Fruit fly (Drosophila melanogaster) whole organism, prepupa: Measurements from ENCODE around the gene CG10357.

Source experiments
- Blimp-1 ChIP-seq: fragments of 200-800 bp; sonication (Bioruptor generic); optimal IDR thresholded peaks from 3 replicates; lab custom pipeline; 2017; ENCODE audit warnings: missing biosample characterization, missing genetic modification characterization, mild to moderate bottlenecking, moderate library complexity, missing genetic modification reagents
- CG10669 ChIP-seq: fragments of 200-800 bp; sonication (Bioruptor generic); optimal IDR thresholded peaks from 3 replicates; lab custom pipeline; 2018; ENCODE audit warnings: missing biosample characterization, mild to moderate bottlenecking, missing genetic modification characterization, moderate library complexity
- CG11294 ChIP-seq: fragments of 200-800 bp; sonication (Bioruptor generic); IDR thresholded peaks from 2 replicates; pipeline ENCODE4 v1.3.6; 2022; ENCODE audit warnings: missing biosample characterization, missing genetic modification characterization
- CG11762 ChIP-seq: fragments of 200-800 bp; sonication (Bioruptor generic); optimal IDR thresholded peaks from 3 replicates; lab custom pipeline; 2016; ENCODE audit warnings: missing biosample characterization, missing genetic modification characterization; ENCODE audit not compliant: insufficient read depth
- CG11902 ChIP-seq: fragments of 200-800 bp; sonication (Bioruptor generic); optimal IDR thresholded peaks from 3 replicates; lab custom pipeline; 2016; ENCODE audit warnings: missing biosample characterization, missing genetic modification characterization
- CG15336 ChIP-seq: fragments of 200-800 bp; sonication (Bioruptor generic); IDR thresholded peaks from 2 replicates; pipeline ENCODE4 v1.3.6; 2022; ENCODE audit warnings: missing biosample characterization, missing genetic modification characterization
- CG3032 ChIP-seq: fragments of 200-800 bp; optimal IDR thresholded peaks from 2 replicates; lab custom pipeline; 2019; ENCODE audit warnings: missing biosample characterization, mild to moderate bottlenecking, missing genetic modification characterization, moderate library complexity
- CG31627 ChIP-seq: fragments of 200-800 bp; sonication (Bioruptor generic); optimal IDR thresholded peaks from 3 replicates; lab custom pipeline; 2016; ENCODE audit warnings: missing biosample characterization, missing genetic modification characterization
- CG32006 ChIP-seq: fragments of 200-800 bp; sonication (Bioruptor generic); optimal IDR thresholded peaks from 3 replicates; lab custom pipeline; 2017; ENCODE audit warnings: missing biosample characterization, mild to moderate bottlenecking, missing genetic modification characterization
- CG4318 ChIP-seq: fragments of 200-800 bp; sonication (Bioruptor generic); optimal IDR thresholded peaks from 3 replicates; lab custom pipeline; 2017; ENCODE audit warnings: missing biosample characterization, mild to moderate bottlenecking, missing genetic modification characterization
- CG6792 ChIP-seq: fragments of 200-800 bp; sonication (Bioruptor generic); optimal IDR thresholded peaks from 3 replicates; lab custom pipeline; 2016; ENCODE audit warnings: missing biosample characterization, missing genetic modification characterization
- CG6808 ChIP-seq: fragments of 200-800 bp; sonication (Bioruptor generic); optimal IDR thresholded peaks from 3 replicates; lab custom pipeline; 2017; ENCODE audit warnings: missing biosample characterization, missing genetic modification characterization, mild to moderate bottlenecking, moderate library complexity, missing genetic modification reagents
- CG7368 ChIP-seq: fragments of 200-800 bp; sonication (Bioruptor generic); optimal IDR thresholded peaks from 3 replicates; lab custom pipeline; 2016; ENCODE audit warnings: missing biosample characterization, missing genetic modification characterization
- CG8119 ChIP-seq: fragments of 200-800 bp; sonication (Bioruptor generic); IDR thresholded peaks from 3 replicates; pipeline ENCODE4 v1.3.6; 2022; ENCODE audit warnings: missing biosample characterization, missing genetic modification characterization
- CG8319 ChIP-seq: fragments of 200-800 bp; sonication (Bioruptor generic); optimal IDR thresholded peaks from 3 replicates; lab custom pipeline; 2016; ENCODE audit warnings: missing biosample characterization, missing genetic modification characterization
- CG9139 ChIP-seq: fragments of 200-800 bp; sonication (Bioruptor generic); optimal IDR thresholded peaks from 3 replicates; lab custom pipeline; 2017; ENCODE audit warnings: missing biosample characterization, mild to moderate bottlenecking, missing genetic modification characterization
- Eip78C ChIP-seq: fragments of 200-800 bp; sonication (Bioruptor generic); peaks from one replicate; lab custom pipeline; 2016; ENCODE audit warnings: missing biosample characterization, missing genetic modification characterization
- Ets21C ChIP-seq: fragments of 200-800 bp; sonication (Bioruptor generic); optimal IDR thresholded peaks from 3 replicates; lab custom pipeline; 2016; ENCODE audit warnings: missing biosample characterization, missing genetic modification characterization
- Hr39 ChIP-seq: fragments of 200-800 bp; sonication (Bioruptor generic); optimal IDR thresholded peaks from 2 replicates; lab custom pipeline; 2016; ENCODE audit warnings: missing biosample characterization, missing genetic modification characterization
- Met ChIP-seq: fragments of 200-800 bp; sonication (Bioruptor generic); optimal IDR thresholded peaks from 3 replicates; lab custom pipeline; 2016; ENCODE audit warnings: missing biosample characterization, missing genetic modification characterization
- OdsH ChIP-seq: fragments of 200-800 bp; sonication (Bioruptor generic); optimal IDR thresholded peaks from 3 replicates; lab custom pipeline; 2016; ENCODE audit warnings: missing biosample characterization, missing genetic modification characterization
- Smox ChIP-seq: fragments of 200-800 bp; sonication (Bioruptor generic); optimal IDR thresholded peaks from 3 replicates; lab custom pipeline; 2016; ENCODE audit warnings: missing biosample characterization, missing genetic modification characterization
- cyc ChIP-seq: fragments of 200-800 bp; sonication (Bioruptor generic); optimal IDR thresholded peaks from 3 replicates; lab custom pipeline; 2016; ENCODE audit warnings: missing biosample characterization, missing genetic modification characterization
- dsx ChIP-seq: fragments of 200-800 bp; optimal IDR thresholded peaks from 3 replicates; lab custom pipeline; 2019; ENCODE audit warnings: missing biosample characterization, mild to moderate bottlenecking, missing genetic modification characterization, moderate library complexity; ENCODE audit not compliant: poor library complexity, severe bottlenecking
- esn ChIP-seq: fragments of 200-800 bp; sonication (Bioruptor generic); optimal IDR thresholded peaks from 2 replicates; lab custom pipeline; 2016; ENCODE audit warnings: missing biosample characterization, mild to moderate bottlenecking, missing genetic modification characterization, moderate library complexity
- fkh ChIP-seq: fragments of 200-800 bp; sonication (Bioruptor generic); optimal IDR thresholded peaks from 3 replicates; lab custom pipeline; 2017; ENCODE audit warnings: missing biosample characterization, mild to moderate bottlenecking, missing genetic modification characterization, moderate library complexity
- lz ChIP-seq: fragments of 200-800 bp; sonication (Bioruptor generic); optimal IDR thresholded peaks from 3 replicates; lab custom pipeline; 2016; ENCODE audit warnings: missing biosample characterization, missing genetic modification characterization
- net ChIP-seq: fragments of 200-800 bp; sonication (Bioruptor generic); optimal IDR thresholded peaks from 3 replicates; lab custom pipeline; 2016; ENCODE audit warnings: missing biosample characterization, missing genetic modification characterization
- pdm3 ChIP-seq: fragments of 200-800 bp; sonication (Bioruptor generic); optimal IDR thresholded peaks from 3 replicates; lab custom pipeline; 2016; ENCODE audit warnings: missing biosample characterization, missing genetic modification characterization
- salr ChIP-seq, 2 experiments: fragments of 200-800 bp; sonication (Bioruptor generic); optimal IDR thresholded peaks; 3 replicates each; lab custom pipeline; 2016 to 2018; ENCODE audit warnings: missing biosample characterization in 2 of 2, missing genetic modification characterization in 2 of 2, mild to moderate bottlenecking in 1 of 2
- spab ChIP-seq: fragments of 200-800 bp; sonication (Bioruptor generic); optimal IDR thresholded peaks from 2 replicates; lab custom pipeline; 2017; ENCODE audit warnings: missing biosample characterization, mild to moderate bottlenecking, missing genetic modification characterization, missing genetic modification reagents
- ss ChIP-seq, 2 experiments: fragments of 200-800 bp; sonication (Bioruptor generic); optimal IDR thresholded peaks; 2 replicates in 1 of 2; 3 replicates in 1 of 2; lab custom pipeline; 2017 to 2018; ENCODE audit warnings: mild to moderate bottlenecking in 2 of 2, missing biosample characterization in 2 of 2, missing genetic modification characterization in 2 of 2, moderate library complexity in 1 of 2
- svp ChIP-seq: fragments of 200-800 bp; sonication (Bioruptor generic); peaks from one replicate; lab custom pipeline; 2016; ENCODE audit warnings: missing biosample characterization, missing genetic modification characterization
- topi ChIP-seq: fragments of 200-800 bp; sonication (Bioruptor generic); optimal IDR thresholded peaks from 3 replicates; lab custom pipeline; 2016; ENCODE audit warnings: missing biosample characterization, missing genetic modification characterization

The CG10357 gene

DNA sequence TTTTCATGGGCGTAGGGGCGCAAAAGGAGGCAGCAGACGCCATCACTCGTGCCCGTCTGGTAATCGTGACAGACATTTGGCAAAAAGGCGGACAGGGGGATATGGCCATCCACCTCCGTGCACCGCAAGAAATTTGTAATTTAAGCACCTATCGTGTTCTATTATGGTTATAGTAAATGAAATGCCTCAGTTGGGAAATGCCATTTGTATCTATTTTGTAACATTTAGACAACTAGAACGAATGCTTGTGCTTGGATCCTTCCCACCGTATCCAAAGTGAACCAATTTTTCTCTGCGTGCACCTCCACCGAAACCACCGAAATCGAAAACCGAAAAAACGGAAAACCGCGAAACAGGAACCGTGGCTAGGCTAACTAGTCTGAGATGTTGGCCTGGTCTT, 41.7 kb downstream of the CG10357 start (continued):
- no peak for TF ChIP-seq dsx (GFP tag; lab: Kevin White, UChicago)
- TF ChIP-seq CG8319 (GFP tag; lab: Kevin White, UChicago): no peak
- TF ChIP-seq CG11762: peak; percentile 4
- no peak for TF ChIP-seq CG10669 (GFP tag; lab: Kevin White, UChicago)
- TF ChIP-seq fkh (GFP tag; lab: Kevin White, UChicago): no peak
- TF ChIP-seq pdm3 (GFP tag; lab: Kevin White, UChicago): peak; percentile 50
- TF ChIP-seq CG31627 (GFP tag; lab: Kevin White, UChicago): no peak
- no peak for TF ChIP-seq esn (GFP tag; lab: Kevin White, UChicago)
- peak; percentile 39 for TF ChIP-seq OdsH (GFP tag; lab: Kevin White, UChicago)
- TF ChIP-seq CG6792 (GFP tag; lab: Kevin White, UChicago): no peak
- no peak for TF ChIP-seq Blimp-1 (GFP tag; lab: Kevin White, UChicago)
- TF ChIP-seq CG11902: no peak
- TF ChIP-seq CG6808 (GFP tag; lab: Kevin White, UChicago): no peak
- no peak for TF ChIP-seq CG11294 (GFP tag; lab: Robert Waterston, UW)
- TF ChIP-seq spab (GFP tag; lab: Kevin White, UChicago): peak; percentile 0
- TF ChIP-seq Smox: no peak
- TF ChIP-seq net: peak; percentile 46
- peak in 1 of 2 experiments; percentile 14 for TF ChIP-seq salr (GFP tag; optimal IDR thresholded peaks at IDR 0.05; lab: Kevin White, UChicago)
- TF ChIP-seq, all 60 proteins: peak for 29

DNA sequence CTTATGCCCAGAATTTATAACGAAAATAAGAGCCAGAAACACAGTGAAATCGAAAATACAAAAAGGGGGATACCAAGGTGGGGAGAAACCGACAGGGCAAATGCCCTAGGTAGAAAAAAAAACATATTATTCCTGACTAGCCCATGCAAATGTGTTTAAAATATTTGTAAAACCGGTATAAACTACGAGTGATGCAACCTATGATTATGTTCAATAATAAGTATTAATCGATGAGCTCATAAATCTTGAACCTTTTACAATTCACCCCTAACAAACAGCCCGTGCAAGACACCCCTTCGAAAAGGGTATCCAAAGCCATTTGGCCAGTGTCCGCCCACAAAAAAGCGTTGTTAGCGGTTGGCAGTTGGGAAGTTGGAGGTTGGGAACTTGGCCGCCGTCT, 42.7 kb downstream of the CG10357 start:
- TF ChIP-seq cyc: no peak
- TF ChIP-seq Ets21C (GFP tag; lab: Kevin White, UChicago): peak; percentile 0
- TF ChIP-seq net: no peak
- TF ChIP-seq spab (GFP tag; lab: Kevin White, UChicago): no peak
- TF ChIP-seq Smox: peak; percentile 22
- peak; percentile 25 for TF ChIP-seq Blimp-1 (GFP tag; lab: Kevin White, UChicago)
- TF ChIP-seq OdsH (GFP tag; lab: Kevin White, UChicago): peak; percentile 7
- no peak for TF ChIP-seq topi (GFP tag; lab: Kevin White, UChicago)
- TF ChIP-seq Met (GFP tag; lab: Kevin White, UChicago): peak; percentile 18
- TF ChIP-seq dsx (GFP tag; lab: Kevin White, UChicago): no peak
- peak; percentile 24 for TF ChIP-seq esn (GFP tag; lab: Kevin White, UChicago)
- TF ChIP-seq ss (GFP tag; optimal IDR thresholded peaks at IDR 0.05; lab: Kevin White, UChicago): no peak
- TF ChIP-seq CG9139 (GFP tag; lab: Kevin White, UChicago): no peak
- peak; percentile 66 for TF ChIP-seq svp (GFP tag; lab: Kevin White, UChicago)
- TF ChIP-seq CG15336 (GFP tag; lab: Robert Waterston, UW): no peak
- no peak for TF ChIP-seq CG3032 (tag; lab: Kevin White, UChicago)
- TF ChIP-seq Hr39 (GFP tag; lab: Kevin White, UChicago): peak; percentile 19
- peak; percentile 65 for TF ChIP-seq Eip78C (GFP tag; lab: Kevin White, UChicago)
- TF ChIP-seq CG32006: no peak
- TF ChIP-seq, all 60 proteins: peak for 9

DNA sequence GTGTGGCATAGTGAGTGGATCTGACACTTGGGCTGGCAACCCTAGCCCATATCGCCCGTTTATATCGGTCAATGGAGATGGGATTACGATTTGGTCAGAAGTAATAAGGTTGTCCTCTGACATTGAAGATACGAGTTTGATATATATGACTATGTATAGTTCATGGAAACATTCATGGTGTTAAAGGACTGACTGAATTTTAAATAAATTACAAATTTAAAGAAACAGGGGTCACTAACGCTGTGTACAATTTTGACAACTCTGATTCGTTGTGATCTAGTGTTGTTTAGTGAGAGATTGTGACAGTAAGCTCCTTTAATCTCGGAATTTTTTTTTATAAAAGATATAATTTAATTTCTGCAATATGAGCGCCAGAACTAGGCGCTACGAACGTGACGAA, 43.6 kb downstream of the CG10357 start, which contains the start of gene CG43098:
Gene CG43098 (plus strand): TSS at position 301 of the 400 bp plus-strand sequence.
- TF ChIP-seq CG4318 (GFP tag; lab: Kevin White, UChicago) (no peak), CG8119 (GFP tag; lab: Robert Waterston, UW) (no peak), CG7368 (GFP tag; lab: Kevin White, UChicago) (no peak), CG11762 (no peak), lz (no peak), ss (GFP tag; optimal IDR thresholded peaks at IDR 0.05; lab: Kevin White, UChicago) (no peak)
- TF ChIP-seq, all 60 proteins: peak for 0
